Worm (Caenorhabditis elegans) whole organism, L1 larva: ENCODE results near the gene H39E23.3.

Experiments
- ama-1 ChIP-seq: fragments of 150-350 bp; optimal IDR thresholded peaks from 2 replicates; lab custom pipeline; 2014
- fkh-10 ChIP-seq: sonication (generic microtip); optimal IDR thresholded peaks from 2 replicates; lab custom pipeline; 2017; ENCODE audit warnings: missing biosample characterization, missing genetic modification reagents, missing genetic modification characterization
- isw-1 ChIP-seq: fragments of 200-800 bp; sonication (Bioruptor generic); IDR thresholded peaks from 2 replicates; pipeline ENCODE4 v1.3.6; 2022; ENCODE audit warnings: missing genetic modification characterization, missing compliant biosample characterization
- jun-1 ChIP-seq: fragments of 150-350 bp; optimal IDR thresholded peaks from 2 replicates; lab custom pipeline; 2014; ENCODE audit warnings: missing biosample characterization, missing genetic modification reagents, missing genetic modification characterization
- lin-13 ChIP-seq: fragments of 150-350 bp; optimal IDR thresholded peaks from 2 replicates; lab custom pipeline; 2014; ENCODE audit warnings: missing biosample characterization, missing genetic modification reagents, missing genetic modification characterization
- nhr-11 ChIP-seq: fragments of 150-350 bp; optimal IDR thresholded peaks from 2 replicates; lab custom pipeline; 2014; ENCODE audit warnings: missing biosample characterization, missing genetic modification characterization
- nhr-12 ChIP-seq: sonication (generic microtip); optimal IDR thresholded peaks from 2 replicates; lab custom pipeline; 2017; ENCODE audit warnings: missing biosample characterization, missing genetic modification characterization
- pqm-1 ChIP-seq: sonication (generic microtip); optimal IDR thresholded peaks from 3 replicates; lab custom pipeline; 2017; ENCODE audit warnings: missing biosample characterization, missing genetic modification characterization
- skn-1 ChIP-seq: fragments of 150-350 bp; optimal IDR thresholded peaks from 2 replicates; lab custom pipeline; 2014; ENCODE audit warnings: missing biosample characterization, missing genetic modification characterization
- unc-62 ChIP-seq: fragments of 150-350 bp; optimal IDR thresholded peaks from 2 replicates; lab custom pipeline; 2014; ENCODE audit warnings: missing biosample characterization, missing genetic modification reagents, missing genetic modification characterization

ce11 chrV:14147114-14147513 is 39.5 kb downstream of the H39E23.3 start:
- TF ChIP-seq unc-62 (GFP tag; lab: Kevin White, UChicago) (no peak), jun-1 (tag; lab: Kevin White, UChicago) (no peak), pqm-1 (no peak), nhr-12 (tag; lab: Kevin White, UChicago) (no peak), fkh-10 (GFP tag; lab: Kevin White, UChicago) (no peak), isw-1 (no peak), skn-1 (tag; lab: Kevin White, UChicago) (no peak), nhr-11 (tag; lab: Kevin White, UChicago) (no peak), ama-1 (no peak), lin-13 (GFP tag; lab: Kevin White, UChicago) (no peak)
